Fruit fly (Drosophila melanogaster): ENCODE results near the gene CG15337.

Gene CG15337

DNA sequence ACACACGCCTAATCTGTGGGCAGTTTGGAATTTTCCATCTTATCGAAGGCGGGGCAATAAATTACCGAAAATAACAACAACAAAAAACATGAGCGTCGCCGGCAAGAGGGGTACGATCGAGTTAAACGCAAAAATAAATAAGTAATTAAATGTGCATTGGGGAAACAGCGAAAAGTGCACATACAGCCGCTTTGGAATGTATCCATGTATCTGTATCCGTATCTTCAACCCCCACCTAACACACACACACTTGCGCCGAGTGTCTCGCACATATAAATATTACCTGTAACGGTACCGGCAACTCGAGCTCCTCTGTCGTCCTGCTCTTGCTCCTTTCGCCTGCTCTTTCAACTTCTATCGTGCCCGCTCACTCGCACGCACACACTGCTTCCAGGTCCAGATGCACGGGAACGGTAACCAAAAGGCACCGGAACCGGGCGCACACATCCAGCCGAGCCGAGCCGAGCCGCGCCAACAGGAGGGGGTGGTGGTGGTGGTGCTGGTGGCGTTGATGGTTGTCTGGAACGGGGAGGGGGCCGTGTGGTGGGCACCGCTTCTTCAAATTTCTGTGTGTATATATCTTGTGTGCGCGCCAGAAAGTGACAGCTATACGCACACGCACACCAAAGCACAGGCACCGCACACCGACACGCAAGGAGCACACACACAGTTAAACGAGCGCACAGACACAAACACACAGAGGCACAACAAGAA, 18.3 kb upstream of the CG15337 start:
- TF ChIP-seq CG7101 (tag; optimal IDR thresholded peaks at IDR 0.05), result peak; percentile 16
- peak; percentile 57 for TF ChIP-seq CG11617 (GFP tag; optimal IDR thresholded peaks at IDR 0.05)
- TF ChIP-seq cic (GFP tag; optimal IDR thresholded peaks at IDR 0.05), result peak; percentile 43
- no peak for TF ChIP-seq toe (GFP tag; optimal IDR thresholded peaks at IDR 0.05)
- TF ChIP-seq pad (GFP tag; optimal IDR thresholded peaks at IDR 0.05), result peak; percentile 98
- no peak for TF ChIP-seq CG33017 (tag; optimal IDR thresholded peaks at IDR 0.05)
- TF ChIP-seq ovo (GFP tag; optimal IDR thresholded peaks at IDR 0.05), result peak; percentile 97
- peak; percentile 8 for TF ChIP-seq Crg-1 (GFP tag; optimal IDR thresholded peaks at IDR 0.05)
- no peak for TF ChIP-seq CG7045 (GFP tag; optimal IDR thresholded peaks at IDR 0.05)
- no peak for TF ChIP-seq CG5204 (GFP tag; optimal IDR thresholded peaks at IDR 0.05)
- TF ChIP-seq Mnt (GFP tag; optimal IDR thresholded peaks at IDR 0.05), result peak; percentile 44
- peak; percentile 38 for TF ChIP-seq CG12768 (GFP tag; optimal IDR thresholded peaks at IDR 0.05)
- no peak for TF ChIP-seq Clk (GFP tag; optimal IDR thresholded peaks at IDR 0.05)
- TF ChIP-seq tj (GFP tag; optimal IDR thresholded peaks at IDR 0.05), result peak; percentile 84

DNA sequence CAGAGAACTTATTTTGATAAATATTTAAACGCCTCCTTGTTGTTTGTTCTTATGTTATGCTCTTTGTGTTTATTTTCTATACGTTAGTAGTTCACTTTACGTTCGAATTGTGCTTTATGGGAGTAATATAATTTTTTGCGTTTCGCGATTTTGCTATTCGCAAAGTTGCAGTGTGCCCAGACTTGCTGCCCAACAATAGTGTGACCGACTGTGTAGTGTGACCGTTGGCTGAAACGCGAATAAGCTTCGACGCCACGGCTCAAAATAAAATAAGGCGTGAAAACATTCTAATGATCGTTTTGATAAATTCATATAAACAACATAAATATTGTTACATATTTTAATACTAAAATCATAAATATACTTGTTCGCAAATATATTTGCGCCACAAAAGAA, 17.8 kb upstream of the CG15337 start, which contains the start of gene Smox:
Gene Smox, minus strand, starts transcription at position 213 of the 396 bp plus-strand sequence.
- TF ChIP-seq CG33017 (tag; optimal IDR thresholded peaks at IDR 0.05), result peak; percentile 18
- TF ChIP-seq CG12768 (GFP tag; optimal IDR thresholded peaks at IDR 0.05), result no peak
- TF ChIP-seq toe (GFP tag; optimal IDR thresholded peaks at IDR 0.05), result no peak
- TF ChIP-seq pad (GFP tag; optimal IDR thresholded peaks at IDR 0.05), result no peak
- no peak for TF ChIP-seq Mnt (GFP tag; optimal IDR thresholded peaks at IDR 0.05)
- no peak for TF ChIP-seq tj (GFP tag; optimal IDR thresholded peaks at IDR 0.05)
- TF ChIP-seq Hr96 (GFP tag; optimal IDR thresholded peaks at IDR 0.05), result no peak
- no peak for TF ChIP-seq CG7045 (GFP tag; optimal IDR thresholded peaks at IDR 0.05)
- no peak for TF ChIP-seq Crg-1 (GFP tag; optimal IDR thresholded peaks at IDR 0.05)
- no peak for TF ChIP-seq bab1 (GFP tag; optimal IDR thresholded peaks at IDR 0.05)
- peak; percentile 22 for TF ChIP-seq CG14711 (tag; optimal IDR thresholded peaks at IDR 0.05)
- TF ChIP-seq cnc (optimal IDR thresholded peaks at IDR 0.05), result no peak
- TF ChIP-seq cic (GFP tag; optimal IDR thresholded peaks at IDR 0.05), result no peak
- TF ChIP-seq Clk (GFP tag; optimal IDR thresholded peaks at IDR 0.05), result no peak
- no peak for TF ChIP-seq ovo (GFP tag; optimal IDR thresholded peaks at IDR 0.05)
- no peak for TF ChIP-seq kay (GFP tag; ENCODE audit: borderline replicate concordance)
- no peak for TF ChIP-seq CG11617 (GFP tag; optimal IDR thresholded peaks at IDR 0.05)

dm6 chrX:8143537-8143936, 16.3 kb upstream of the CG15337 start, which contains the start of gene CG17982:
Gene CG17982 (minus strand): TSS chrX:8143835.
- TF ChIP-seq CG33017 (tag; optimal IDR thresholded peaks at IDR 0.05) (peak; percentile 83), CG12768 (GFP tag; optimal IDR thresholded peaks at IDR 0.05) (peak; percentile 83), tj (GFP tag; optimal IDR thresholded peaks at IDR 0.05) (peak; percentile 81), pad (GFP tag; optimal IDR thresholded peaks at IDR 0.05) (peak; percentile 80), cic (GFP tag; optimal IDR thresholded peaks at IDR 0.05) (peak; percentile 42), toe (GFP tag; optimal IDR thresholded peaks at IDR 0.05) (peak; percentile 87), Crg-1 (GFP tag; optimal IDR thresholded peaks at IDR 0.05) (peak; percentile 85), ovo (GFP tag; optimal IDR thresholded peaks at IDR 0.05) (peak; percentile 67), CG7101 (tag; optimal IDR thresholded peaks at IDR 0.05) (peak; percentile 95), cnc (optimal IDR thresholded peaks at IDR 0.05) (no peak), CG11617 (GFP tag; optimal IDR thresholded peaks at IDR 0.05) (peak; percentile 94), CG5204 (GFP tag; optimal IDR thresholded peaks at IDR 0.05) (peak; percentile 82), CG1620 (GFP tag; optimal IDR thresholded peaks at IDR 0.05) (peak; percentile 93), Hr96 (GFP tag; optimal IDR thresholded peaks at IDR 0.05) (no peak), CG7045 (GFP tag; optimal IDR thresholded peaks at IDR 0.05) (peak; percentile 78), bab1 (GFP tag; optimal IDR thresholded peaks at IDR 0.05) (peak; percentile 99), CG14711 (tag; optimal IDR thresholded peaks at IDR 0.05) (peak; percentile 100), kay (GFP tag; ENCODE audit: borderline replicate concordance) (no peak), Clk (GFP tag; optimal IDR thresholded peaks at IDR 0.05) (peak; percentile 30), Mnt (GFP tag; optimal IDR thresholded peaks at IDR 0.05) (peak; percentile 90)

DNA sequence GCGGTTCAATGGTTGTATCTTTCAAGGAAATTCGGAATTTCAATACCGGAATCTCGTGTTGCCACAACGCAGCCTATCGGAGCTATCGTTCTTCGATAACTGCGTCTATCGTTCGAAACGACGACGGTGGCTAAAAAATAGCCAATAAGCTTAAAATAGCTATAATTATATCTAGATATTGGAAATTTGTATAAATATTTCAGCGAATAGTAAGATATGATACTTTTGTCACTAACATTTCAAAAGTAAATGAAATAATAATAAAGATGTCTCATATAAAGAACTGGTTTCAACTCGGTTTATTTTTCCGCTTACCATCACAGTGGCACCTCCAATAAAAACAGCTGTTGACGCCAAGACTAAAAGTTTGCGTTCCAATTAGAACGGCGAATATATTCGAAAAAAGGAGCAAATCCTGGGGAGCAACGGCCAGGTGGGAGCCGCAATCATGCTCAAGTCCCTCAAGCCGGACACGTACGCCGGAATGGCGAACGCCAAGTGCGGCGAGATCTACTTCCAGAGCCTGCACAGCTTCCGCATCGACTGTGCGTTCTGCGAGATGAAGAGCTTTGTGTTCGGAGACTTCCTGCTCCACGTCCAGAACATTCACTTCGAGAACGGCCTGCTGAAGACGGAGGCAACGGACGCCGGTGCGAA, 14.2 kb upstream of the CG15337 start, which contains the start of the genes alpha-PheRS and CG2129:
Gene alpha-PheRS, minus strand, starts transcription at position 102 of the 657 bp plus-strand sequence.
Gene CG2129, plus strand, starts transcription at position 339 of the 657 bp plus-strand sequence.
- peak; percentile 44 for TF ChIP-seq CG1620 (GFP tag; optimal IDR thresholded peaks at IDR 0.05)
- TF ChIP-seq CG11617 (GFP tag; optimal IDR thresholded peaks at IDR 0.05), result peak; percentile 57
- TF ChIP-seq CG14711 (tag; optimal IDR thresholded peaks at IDR 0.05), result peak; percentile 66
- no peak for TF ChIP-seq kay (GFP tag; ENCODE audit: borderline replicate concordance)
- TF ChIP-seq CG5204 (GFP tag; optimal IDR thresholded peaks at IDR 0.05), result no peak
- TF ChIP-seq Hr96 (GFP tag; optimal IDR thresholded peaks at IDR 0.05), result no peak
- no peak for TF ChIP-seq CG33017 (tag; optimal IDR thresholded peaks at IDR 0.05)
- peak; percentile 43 for TF ChIP-seq tj (GFP tag; optimal IDR thresholded peaks at IDR 0.05)
- TF ChIP-seq CG7101 (tag; optimal IDR thresholded peaks at IDR 0.05), result peak; percentile 61
- peak; percentile 13 for TF ChIP-seq pad (GFP tag; optimal IDR thresholded peaks at IDR 0.05)
- TF ChIP-seq CG7045 (GFP tag; optimal IDR thresholded peaks at IDR 0.05), result no peak
- peak; percentile 73 for TF ChIP-seq Mnt (GFP tag; optimal IDR thresholded peaks at IDR 0.05)
- TF ChIP-seq cic (GFP tag; optimal IDR thresholded peaks at IDR 0.05), result no peak
- TF ChIP-seq ovo (GFP tag; optimal IDR thresholded peaks at IDR 0.05), result no peak
- peak; percentile 77 for TF ChIP-seq bab1 (GFP tag; optimal IDR thresholded peaks at IDR 0.05)
- TF ChIP-seq Clk (GFP tag; optimal IDR thresholded peaks at IDR 0.05), result no peak
- no peak for TF ChIP-seq CG12768 (GFP tag; optimal IDR thresholded peaks at IDR 0.05)
- no peak for TF ChIP-seq toe (GFP tag; optimal IDR thresholded peaks at IDR 0.05)
- TF ChIP-seq Crg-1 (GFP tag; optimal IDR thresholded peaks at IDR 0.05), result peak; percentile 22

DNA sequence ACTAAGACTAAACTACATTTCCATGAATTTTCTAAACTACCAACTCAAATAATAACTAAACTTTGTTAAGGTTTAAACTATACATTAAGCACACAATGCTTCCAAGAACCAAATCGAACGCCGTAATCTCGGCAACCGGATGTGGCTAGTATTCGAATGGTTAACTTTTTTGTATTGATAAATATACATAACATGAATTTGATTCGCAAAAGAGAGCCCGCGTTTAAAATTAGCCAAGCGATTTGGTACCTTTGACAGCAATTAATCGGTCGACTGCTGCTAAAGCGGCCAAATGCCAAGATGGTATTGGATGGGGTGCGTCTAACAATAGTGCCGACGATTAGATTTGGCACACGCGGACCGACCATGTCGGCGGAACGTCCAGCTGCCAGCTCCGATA, 12.2 kb upstream of the CG15337 start, which contains the start of gene CG15336:
Gene CG15336, plus strand, starts transcription at position 301 of the 400 bp plus-strand sequence.
- TF ChIP-seq CG1620 (GFP tag; optimal IDR thresholded peaks at IDR 0.05), result no peak
- TF ChIP-seq ovo (GFP tag; optimal IDR thresholded peaks at IDR 0.05), result no peak
- no peak for TF ChIP-seq pad (GFP tag; optimal IDR thresholded peaks at IDR 0.05)
- TF ChIP-seq Hr96 (GFP tag; optimal IDR thresholded peaks at IDR 0.05), result no peak
- no peak for TF ChIP-seq kay (GFP tag; ENCODE audit: borderline replicate concordance)
- no peak for TF ChIP-seq Clk (GFP tag; optimal IDR thresholded peaks at IDR 0.05)
- no peak for TF ChIP-seq CG33017 (tag; optimal IDR thresholded peaks at IDR 0.05)
- no peak for TF ChIP-seq Crg-1 (GFP tag; optimal IDR thresholded peaks at IDR 0.05)
- no peak for TF ChIP-seq CG7045 (GFP tag; optimal IDR thresholded peaks at IDR 0.05)
- no peak for TF ChIP-seq CG14711 (tag; optimal IDR thresholded peaks at IDR 0.05)
- no peak for TF ChIP-seq CG12768 (GFP tag; optimal IDR thresholded peaks at IDR 0.05)
- TF ChIP-seq bab1 (GFP tag; optimal IDR thresholded peaks at IDR 0.05), result no peak
- no peak for TF ChIP-seq Mnt (GFP tag; optimal IDR thresholded peaks at IDR 0.05)
- no peak for TF ChIP-seq cnc (optimal IDR thresholded peaks at IDR 0.05)
- no peak for TF ChIP-seq tj (GFP tag; optimal IDR thresholded peaks at IDR 0.05)
- no peak for TF ChIP-seq CG7101 (tag; optimal IDR thresholded peaks at IDR 0.05)
- TF ChIP-seq CG5204 (GFP tag; optimal IDR thresholded peaks at IDR 0.05), result no peak
- no peak for TF ChIP-seq CG11617 (GFP tag; optimal IDR thresholded peaks at IDR 0.05)
- TF ChIP-seq toe (GFP tag; optimal IDR thresholded peaks at IDR 0.05), result no peak
- no peak for TF ChIP-seq cic (GFP tag; optimal IDR thresholded peaks at IDR 0.05)
